Fruit fly (Drosophila melanogaster): Measurements from ENCODE around the gene CheA7a.

Gene CheA7a

DNA sequence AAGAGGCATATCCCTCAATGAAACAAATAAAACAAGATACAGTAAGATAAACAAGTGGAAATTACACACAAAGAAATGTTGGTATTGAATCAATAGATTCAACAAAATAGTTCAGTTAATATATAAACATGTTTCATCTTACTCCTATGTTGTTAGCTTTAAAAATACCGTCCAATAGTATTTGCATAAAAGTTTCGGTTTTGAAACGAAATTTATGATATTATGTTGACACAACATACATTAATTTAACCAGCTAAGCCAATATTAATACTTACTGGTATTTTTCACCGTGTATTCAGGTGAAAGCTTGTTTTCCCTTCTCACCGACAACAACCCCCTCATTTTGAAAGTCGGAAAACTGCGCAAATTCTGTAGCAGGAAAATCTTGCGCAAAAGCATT, 39.4 kb upstream of the CheA7a start (continued):
- TF ChIP-seq CG6276 (GFP tag; optimal IDR thresholded peaks at IDR 0.05): peak; percentile 43
- 0 out of 2 replicates have a peak, but pooled peaks have one; percentile 35 for TF ChIP-seq Gug (GFP tag; IDR thresholded peaks at IDR 0.05)
- TF ChIP-seq CG34406 (GFP tag; optimal IDR thresholded peaks at IDR 0.05): peak; percentile 13
- TF ChIP-seq CG11762 (GFP tag; optimal IDR thresholded peaks at IDR 0.05; ENCODE audit: insufficient read depth): no peak
- no peak for TF ChIP-seq CG8319 (GFP tag; optimal IDR thresholded peaks at IDR 0.05)
- TF ChIP-seq CG15336 (GFP tag; IDR thresholded peaks at IDR 0.05): peak; percentile 68
- TF ChIP-seq ss (GFP tag; optimal IDR thresholded peaks at IDR 0.05): no peak
- no peak for TF ChIP-seq Sox102F (GFP tag; optimal IDR thresholded peaks at IDR 0.05)
- no peak for TF ChIP-seq CG16779 (tag; optimal IDR thresholded peaks at IDR 0.05)
- TF ChIP-seq CG10631 (GFP tag; optimal IDR thresholded peaks at IDR 0.05): peak; percentile 8
- no peak for TF ChIP-seq CG1621 (tag; optimal IDR thresholded peaks at IDR 0.05)
- TF ChIP-seq eg (GFP tag; IDR thresholded peaks at IDR 0.05): no peak
- TF ChIP-seq Eip75B (GFP tag; optimal IDR thresholded peaks at IDR 0.05): no peak
- peak; percentile 23 for TF ChIP-seq Hr39 (GFP tag; optimal IDR thresholded peaks at IDR 0.05)
- TF ChIP-seq cyc (GFP tag; optimal IDR thresholded peaks at IDR 0.05): no peak
- peak; percentile 3 for TF ChIP-seq CG10669 (GFP tag; optimal IDR thresholded peaks at IDR 0.05)
- no peak for TF ChIP-seq spab (GFP tag; optimal IDR thresholded peaks at IDR 0.05)
- no peak for TF ChIP-seq fd59A (GFP tag; optimal IDR thresholded peaks at IDR 0.05)
- no peak for TF ChIP-seq vri (GFP tag; optimal IDR thresholded peaks at IDR 0.05)
- peak; percentile 4 for TF ChIP-seq Ets21C (GFP tag; optimal IDR thresholded peaks at IDR 0.05)
- TF ChIP-seq achi (GFP tag; optimal IDR thresholded peaks at IDR 0.05): peak; percentile 43
- TF ChIP-seq CG6163 (GFP tag; IDR thresholded peaks at IDR 0.05): no peak
- peak; percentile 69 for TF ChIP-seq Hr4 (GFP tag; optimal IDR thresholded peaks at IDR 0.05)
- TF ChIP-seq fkh (GFP tag; optimal IDR thresholded peaks at IDR 0.05): peak; percentile 64
- peak; percentile 42 for TF ChIP-seq acj6 (GFP tag; optimal IDR thresholded peaks at IDR 0.05)
- no peak for TF ChIP-seq Blimp-1 (GFP tag; optimal IDR thresholded peaks at IDR 0.05)

DNA sequence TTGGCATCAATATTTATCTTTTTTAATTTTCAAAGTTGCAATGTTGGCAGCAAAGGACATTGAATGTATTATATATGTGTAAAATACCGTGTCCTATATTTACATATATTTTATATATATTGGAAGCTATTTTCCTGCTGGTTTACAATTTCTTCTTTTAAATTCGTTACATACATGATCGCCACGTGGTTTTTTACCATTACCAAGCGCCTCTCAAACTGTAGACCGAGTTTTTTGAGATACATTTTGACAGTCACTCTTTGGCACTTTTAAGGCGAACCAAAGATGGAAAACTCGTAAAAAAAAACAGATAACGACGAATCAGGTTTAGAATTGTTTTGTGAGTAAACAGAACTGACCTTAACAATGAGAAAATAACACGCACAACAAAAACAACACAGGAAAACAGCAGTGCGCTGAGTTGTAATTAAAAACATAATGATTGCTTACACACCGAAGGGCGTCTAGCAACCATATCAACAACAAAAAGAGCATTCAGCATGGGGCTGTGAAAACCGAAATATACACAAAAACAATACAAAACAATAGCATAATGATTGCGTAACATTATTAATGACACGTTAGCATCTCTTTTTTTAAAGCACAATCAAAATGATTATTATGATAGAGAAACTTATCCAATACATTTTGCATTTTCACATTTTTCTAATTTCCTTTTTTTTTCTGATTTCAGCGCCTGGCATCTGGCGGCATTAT, 38.2 kb upstream of the CheA7a start:
- peak; percentile 42 for TF ChIP-seq fkh (GFP tag; optimal IDR thresholded peaks at IDR 0.05)
- TF ChIP-seq CG6276 (GFP tag; optimal IDR thresholded peaks at IDR 0.05): no peak
- peak; percentile 32 for TF ChIP-seq Eip78C (GFP tag)
- TF ChIP-seq CG31627 (GFP tag; optimal IDR thresholded peaks at IDR 0.05): no peak
- TF ChIP-seq esn (GFP tag; optimal IDR thresholded peaks at IDR 0.05): no peak

DNA sequence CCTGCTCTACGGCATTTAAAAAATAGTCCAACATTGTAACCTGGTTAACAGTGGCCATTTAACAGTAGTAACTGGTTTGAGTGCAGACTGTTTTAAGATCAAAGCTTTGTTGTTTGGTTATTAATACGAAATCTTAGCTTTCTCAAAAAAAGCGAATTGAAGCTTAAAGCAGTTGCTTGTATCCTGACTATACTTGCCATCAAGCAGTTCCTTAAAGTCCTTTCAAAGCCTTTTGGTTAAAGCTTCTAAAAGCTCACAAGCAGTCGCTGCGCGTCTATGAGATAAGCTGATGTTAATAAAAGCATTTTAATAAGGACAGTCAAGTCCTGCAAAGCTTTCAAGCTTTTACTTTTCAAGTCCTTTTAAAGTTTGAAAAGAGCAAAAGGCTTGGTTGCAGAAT, 37.3 kb upstream of the CheA7a start:
- TF ChIP-seq dsx (GFP tag; optimal IDR thresholded peaks at IDR 0.05; ENCODE audit: poor library complexity, severe bottlenecking): peak; percentile 79
- TF ChIP-seq dac (GFP tag; optimal IDR thresholded peaks at IDR 0.05): no peak

DNA sequence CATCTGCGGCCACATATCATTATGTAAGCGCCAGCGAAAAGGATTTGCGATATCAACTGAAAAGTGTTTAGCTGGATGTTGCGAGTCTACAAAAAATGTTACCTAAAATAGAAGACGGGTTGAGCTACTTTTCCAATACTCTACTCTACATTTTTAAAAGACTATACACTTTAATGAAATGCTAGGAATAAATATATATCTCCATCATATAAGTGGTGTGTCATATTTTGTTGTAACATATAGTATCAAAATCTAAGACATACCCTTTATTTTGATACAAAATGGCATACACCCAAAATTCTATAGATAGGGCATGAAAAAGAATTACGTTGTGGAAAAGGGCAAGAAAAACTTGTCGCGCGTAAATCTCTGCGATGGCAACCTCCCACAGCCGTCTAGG, 34.9 kb upstream of the CheA7a start:
- TF ChIP-seq CG9139 (GFP tag; optimal IDR thresholded peaks at IDR 0.05): no peak
- TF ChIP-seq CG3919 (GFP tag; optimal IDR thresholded peaks at IDR 0.05): no peak
- no peak for TF ChIP-seq Sox14 (GFP tag; optimal IDR thresholded peaks at IDR 0.05)
- TF ChIP-seq Eip78C (GFP tag): peak; percentile 3
- no peak for TF ChIP-seq Hr4 (GFP tag; optimal IDR thresholded peaks at IDR 0.05)

dm6 chrX:7347406-7347805, 30.5 kb upstream of the CheA7a start, which contains the start of gene CG15034:
Gene CG15034 (minus strand): TSS chrX:7347506.
- TF ChIP-seq CG34406 (GFP tag; optimal IDR thresholded peaks at IDR 0.05): no peak
- TF ChIP-seq Blimp-1 (GFP tag; optimal IDR thresholded peaks at IDR 0.05): no peak
- no peak for TF ChIP-seq topi (GFP tag; optimal IDR thresholded peaks at IDR 0.05)
- no peak for TF ChIP-seq CG11902 (GFP tag; optimal IDR thresholded peaks at IDR 0.05)
- TF ChIP-seq Hr4 (GFP tag; optimal IDR thresholded peaks at IDR 0.05): no peak
- TF ChIP-seq CG8319 (GFP tag; optimal IDR thresholded peaks at IDR 0.05): no peak
- no peak for TF ChIP-seq CG1621 (tag; optimal IDR thresholded peaks at IDR 0.05)
- TF ChIP-seq acj6 (GFP tag; optimal IDR thresholded peaks at IDR 0.05): no peak
- TF ChIP-seq Ets96B (tag; optimal IDR thresholded peaks at IDR 0.05): no peak
- no peak for TF ChIP-seq CG31627 (GFP tag; optimal IDR thresholded peaks at IDR 0.05)
- no peak for TF ChIP-seq Lpt (GFP tag; optimal IDR thresholded peaks at IDR 0.05)
- TF ChIP-seq Met (GFP tag; optimal IDR thresholded peaks at IDR 0.05): no peak
- no peak for TF ChIP-seq CG10669 (GFP tag; optimal IDR thresholded peaks at IDR 0.05)
- no peak for TF ChIP-seq CG3032 (tag; optimal IDR thresholded peaks at IDR 0.05)
